Worm (Caenorhabditis elegans): ENCODE data around the gene lite-1.

lite-1 gene

DNA sequence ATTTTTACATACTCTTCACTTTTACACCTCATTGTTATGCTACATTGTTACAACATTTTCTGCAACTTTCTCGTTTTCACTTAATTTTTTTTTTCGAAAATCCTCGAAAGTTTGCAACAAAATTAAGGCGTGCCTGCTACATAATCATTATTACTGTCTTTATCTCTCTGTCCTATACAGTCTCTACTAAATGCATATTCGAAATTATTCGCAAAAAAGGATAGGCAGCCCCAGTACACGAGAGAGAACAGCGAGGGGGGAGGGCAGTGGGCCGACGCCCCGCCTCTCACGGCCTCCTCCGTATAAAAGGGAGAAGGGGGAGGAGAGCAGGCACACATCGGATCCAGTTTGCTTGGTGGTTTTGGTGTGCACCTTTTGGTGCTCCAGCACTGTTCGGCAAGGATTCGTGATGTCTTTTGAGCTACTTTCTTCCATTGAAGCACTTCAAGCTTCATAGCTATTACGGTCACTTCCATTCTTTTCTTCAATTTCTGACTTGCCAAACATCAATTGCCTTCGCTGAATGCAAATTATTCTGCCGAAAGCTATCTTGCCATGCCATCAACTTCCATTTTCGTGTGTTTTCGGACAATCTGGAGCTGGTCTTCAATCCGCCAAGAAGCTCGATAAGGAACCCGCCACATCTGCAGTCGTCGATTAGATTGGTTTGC lies 21.5 kb upstream of the lite-1 start (continued):
- TF ChIP-seq nhr-25 (tag; optimal IDR thresholded peaks at IDR 0.05; ENCODE audit: borderline replicate concordance, insufficient read depth) (no peak), nhr-77 (tag; optimal IDR thresholded peaks at IDR 0.05) (no peak), zag-1 (tag; optimal IDR thresholded peaks at IDR 0.05) (no peak), attf-4 (tag; optimal IDR thresholded peaks at IDR 0.05) (no peak), egl-27 (tag; optimal IDR thresholded peaks at IDR 0.05) (no peak), egl-43 (GFP tag; IDR thresholded peaks at IDR 0.05) (peak; percentile 64; the same call in 1 of the 2 replicates), saeg-2 (GFP tag; IDR thresholded peaks at IDR 0.05) (0 out of 2 replicates have a peak, but pooled peaks have one; percentile 5), lin-13 (GFP tag; optimal IDR thresholded peaks at IDR 0.05) (no peak), daf-8 (GFP tag; IDR thresholded peaks at IDR 0.05) (no peak), mes-2 (tag; optimal IDR thresholded peaks at IDR 0.05; ENCODE audit: poor library complexity, severe bottlenecking) (no peak), hmg-1.1 (GFP tag; IDR thresholded peaks at IDR 0.05) (peak; percentile 65), lin-38 (GFP tag; IDR thresholded peaks at IDR 0.05) (no peak), snpc-4 (tag; optimal IDR thresholded peaks at IDR 0.05) (no peak), tag-97 (GFP tag; IDR thresholded peaks at IDR 0.05) (no peak), ztf-11 (tag; optimal IDR thresholded peaks at IDR 0.05) (no peak), ztf-7 (tag; optimal IDR thresholded peaks at IDR 0.05) (no peak), Y105C5A.15 (GFP tag; IDR thresholded peaks at IDR 0.05) (no peak), ces-1 (GFP tag; optimal IDR thresholded peaks at IDR 0.05) (no peak), nhr-237 (tag; optimal IDR thresholded peaks at IDR 0.05) (no peak), nhr-48 (tag; optimal IDR thresholded peaks at IDR 0.05) (peak; percentile 15), Y48G9A.11 (GFP tag; IDR thresholded peaks at IDR 0.05) (no peak), set-16 (GFP tag; IDR thresholded peaks at IDR 0.05) (peak; percentile 85), R02D3.7 (tag; optimal IDR thresholded peaks at IDR 0.05) (no peak)

DNA sequence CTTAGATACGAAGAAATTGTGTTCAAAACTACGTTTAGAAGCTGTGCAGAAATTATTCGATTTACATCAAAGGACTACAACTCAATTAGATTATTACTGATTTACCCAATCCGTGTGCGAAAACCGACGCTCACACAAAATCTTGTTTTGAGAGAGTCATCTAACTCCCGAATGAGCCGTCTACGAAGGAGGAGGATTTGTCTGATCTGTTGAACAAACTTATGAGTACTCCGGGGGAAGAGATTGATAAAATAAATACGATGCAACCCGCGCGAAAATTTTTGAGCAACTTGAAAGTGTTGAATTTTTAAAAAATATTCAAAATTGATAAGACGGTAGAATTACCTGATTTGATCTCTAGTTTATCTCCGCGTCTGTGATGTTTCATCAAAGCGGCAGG lies 20.8 kb upstream of the lite-1 start:
- TF ChIP-seq aha-1 (tag) (peak; percentile 97), egl-43 (GFP tag; IDR thresholded peaks at IDR 0.05) (no peak)

DNA sequence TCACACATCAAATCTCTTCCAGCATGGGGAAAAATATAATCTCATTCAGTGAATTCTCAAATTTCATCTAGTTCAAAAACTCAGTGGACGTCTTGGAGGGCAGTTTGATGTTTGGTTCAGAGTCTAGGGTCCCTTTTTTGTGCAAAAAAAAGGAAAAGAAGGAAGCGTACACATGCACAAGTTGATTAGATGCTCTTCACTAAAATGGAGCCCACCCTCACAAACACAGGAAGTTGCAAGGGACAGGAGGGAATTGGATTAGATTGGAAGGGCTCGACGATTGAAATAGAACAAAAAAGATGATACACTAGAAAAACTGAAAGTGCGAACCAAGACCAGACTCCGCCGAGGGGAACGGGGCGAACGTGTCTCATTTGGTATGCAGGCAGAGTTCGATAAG lies 20.3 kb upstream of the lite-1 start:
- TF ChIP-seq hmg-1.1 (GFP tag; IDR thresholded peaks at IDR 0.05) (0 out of 2 replicates have a peak, but pooled peaks have one; percentile 13), nhr-11 (tag; optimal IDR thresholded peaks at IDR 0.05) (no peak), ces-1 (GFP tag; optimal IDR thresholded peaks at IDR 0.05) (peak; percentile 89), ZK337.2 (GFP tag; IDR thresholded peaks at IDR 0.05) (peak; percentile 68; the same call in 1 of the 2 replicates), nhr-111 (GFP tag; optimal IDR thresholded peaks at IDR 0.05) (no peak), lin-1 (GFP tag; IDR thresholded peaks at IDR 0.05) (no peak), daf-16 (GFP tag; optimal IDR thresholded peaks at IDR 0.05) (no peak), daf-16 (tag; optimal IDR thresholded peaks at IDR 0.05) (no peak), F26F4.8 (GFP tag; conservative IDR thresholded peaks at IDR 0.05) (no peak), fkh-10 (GFP tag; optimal IDR thresholded peaks at IDR 0.05) (peak; percentile 72), unc-62 (GFP tag; optimal IDR thresholded peaks at IDR 0.05 in 1 of 2) (no peak), unc-62 (tag; optimal IDR thresholded peaks at IDR 0.05) (no peak), attf-4 (tag; optimal IDR thresholded peaks at IDR 0.05) (no peak), lin-13 (GFP tag; optimal IDR thresholded peaks at IDR 0.05) (no peak), egl-43 (GFP tag; IDR thresholded peaks at IDR 0.05) (no peak), zfp-3 (GFP tag; conservative IDR thresholded peaks at IDR 0.05) (no peak), ctbp-1 (GFP tag; IDR thresholded peaks at IDR 0.05) (peak; percentile 67; the same call in 1 of the 2 replicates)

DNA sequence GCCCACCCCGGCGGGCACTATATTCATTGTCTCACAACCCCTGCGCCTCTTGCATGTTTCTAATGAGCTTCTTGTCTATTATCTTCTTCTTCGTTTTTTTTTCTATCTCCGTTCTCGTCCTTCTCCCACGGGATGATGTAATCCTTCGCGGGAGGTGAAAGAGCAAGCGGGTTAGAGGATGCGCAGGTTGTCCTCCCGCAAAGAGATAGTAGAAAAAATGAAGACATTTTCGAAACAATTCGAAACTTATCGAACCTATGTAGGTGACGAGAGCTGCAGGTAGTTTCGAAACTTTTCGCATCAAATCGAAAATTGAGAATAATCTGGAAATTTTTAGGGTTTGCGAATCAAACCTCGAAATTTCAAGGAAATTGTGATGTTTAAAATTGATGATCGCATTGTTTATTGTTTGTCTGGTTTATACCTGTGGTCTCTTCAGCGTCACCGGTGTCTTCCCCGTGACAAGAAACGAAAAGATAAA lies 19.7 kb upstream of the lite-1 start:
- TF ChIP-seq daf-16 (GFP tag; optimal IDR thresholded peaks at IDR 0.05) (no peak), daf-16 (tag; optimal IDR thresholded peaks at IDR 0.05) (peak; percentile 84), lin-1 (GFP tag; IDR thresholded peaks at IDR 0.05) (no peak), nhr-25 (tag; optimal IDR thresholded peaks at IDR 0.05; ENCODE audit: borderline replicate concordance, insufficient read depth) (peak; percentile 23), ZK337.2 (GFP tag; IDR thresholded peaks at IDR 0.05) (no peak), daf-12 (tag; optimal IDR thresholded peaks at IDR 0.05) (no peak), mxl-3 (GFP tag; optimal IDR thresholded peaks at IDR 0.05) (peak; percentile 8), lin-38 (GFP tag; IDR thresholded peaks at IDR 0.05) (no peak), Y48G9A.11 (GFP tag; IDR thresholded peaks at IDR 0.05) (no peak), ztf-7 (tag; optimal IDR thresholded peaks at IDR 0.05) (peak; percentile 81), set-16 (GFP tag; IDR thresholded peaks at IDR 0.05) (0 out of 2 replicates have a peak, but pooled peaks have one; percentile 8), hmg-1.1 (GFP tag; IDR thresholded peaks at IDR 0.05) (0 out of 2 replicates have a peak, but pooled peaks have one; percentile 38), rbr-2 (tag; optimal IDR thresholded peaks at IDR 0.05) (peak; percentile 26), nhr-41 (GFP tag; IDR thresholded peaks at IDR 0.05) (peak; percentile 41; the same call in 1 of the 2 replicates), dve-1 (tag; optimal IDR thresholded peaks at IDR 0.05; ENCODE audit: insufficient read depth) (peak; percentile 16), lin-13 (GFP tag; optimal IDR thresholded peaks at IDR 0.05) (peak; percentile 23), hlh-11 (tag; optimal IDR thresholded peaks at IDR 0.05) (peak; percentile 77), ceh-20 (GFP tag; IDR thresholded peaks at IDR 0.05) (0 out of 2 replicates have a peak, but pooled peaks have one; percentile 23), dmd-6 (GFP tag; IDR thresholded peaks at IDR 0.05) (peak; percentile 69)

All from whole organism, L4 larva.